Worm (Caenorhabditis elegans) whole organism, L3 larva: ENCODE data around the gene F18E9.7.

Source experiments
- R02D3.7 ChIP-seq: fragments of 150-350 bp; optimal IDR thresholded peaks from 2 replicates; lab custom pipeline; 2014; ENCODE audit warnings: missing biosample characterization, missing genetic modification characterization
- ZK546.5 ChIP-seq: sonication (generic microtip); optimal IDR thresholded peaks from 2 replicates; lab custom pipeline; 2017; ENCODE audit warnings: missing biosample characterization, missing genetic modification characterization
- aly-2 ChIP-seq: fragments of 150-350 bp; optimal IDR thresholded peaks from 2 replicates; lab custom pipeline; 2014; ENCODE audit warnings: missing biosample characterization, missing genetic modification characterization
- ama-1 ChIP-seq: fragments of 150-350 bp; optimal IDR thresholded peaks from 2 replicates; lab custom pipeline; 2018
- ceh-16 ChIP-seq: sonication (generic microtip); optimal IDR thresholded peaks from 2 replicates; lab custom pipeline; 2017; ENCODE audit warnings: missing biosample characterization, missing genetic modification characterization
- ceh-28 ChIP-seq: fragments of 150-350 bp; optimal IDR thresholded peaks from 2 replicates; lab custom pipeline; 2014; ENCODE audit warnings: missing biosample characterization, missing genetic modification reagents, missing genetic modification characterization
- ceh-82 ChIP-seq: fragments of 150-350 bp; optimal IDR thresholded peaks from 2 replicates; lab custom pipeline; 2014; ENCODE audit warnings: missing biosample characterization, missing genetic modification characterization
- ceh-9 ChIP-seq: sonication (generic microtip); optimal IDR thresholded peaks from 2 replicates; lab custom pipeline; 2018; ENCODE audit warnings: missing biosample characterization, missing genetic modification characterization
- daf-12 ChIP-seq: fragments of 150-350 bp; optimal IDR thresholded peaks from 2 replicates; lab custom pipeline; 2014; ENCODE audit warnings: missing biosample characterization, missing genetic modification reagents, missing genetic modification characterization
- egl-27 ChIP-seq: sonication (generic microtip); optimal IDR thresholded peaks from 4 replicates; lab custom pipeline; 2017; ENCODE audit warnings: missing biosample characterization, missing genetic modification reagents, missing genetic modification characterization
- egl-5 ChIP-seq: fragments of 150-350 bp; optimal IDR thresholded peaks from 2 replicates; lab custom pipeline; 2017; ENCODE audit warnings: missing biosample characterization, missing genetic modification reagents, missing genetic modification characterization, inconsistent platforms
- elt-1 ChIP-seq: fragments of 150-350 bp; optimal IDR thresholded peaks from 2 replicates; lab custom pipeline; 2014; ENCODE audit warnings: missing biosample characterization, missing genetic modification characterization
- elt-2 ChIP-seq: sonication (generic microtip); optimal IDR thresholded peaks from 2 replicates; lab custom pipeline; 2016; ENCODE audit warnings: missing genetic modification reagents, mild to moderate bottlenecking, missing genetic modification characterization, missing compliant biosample characterization
- elt-3 ChIP-seq, 3 experiments: fragments of 150-350 bp in 1 of 3; sonication (generic microtip) in 2 of 3; optimal IDR thresholded peaks; 2 replicates in 2 of 3; 4 replicates in 1 of 3; lab custom pipeline; 2014 to 2017; ENCODE audit warnings: missing biosample characterization in 3 of 3, missing genetic modification characterization in 3 of 3
- eor-1 ChIP-seq, 2 experiments: fragments of 150-350 bp; optimal IDR thresholded peaks; 2 replicates each; lab custom pipeline; 2014 to 2018; ENCODE audit warnings: missing biosample characterization in 2 of 2, missing genetic modification characterization in 2 of 2
- fkh-10 ChIP-seq: sonication (generic microtip); optimal IDR thresholded peaks from 2 replicates; lab custom pipeline; 2017; ENCODE audit warnings: missing biosample characterization, missing genetic modification reagents, missing genetic modification characterization
- fkh-2 ChIP-seq: fragments of 150-350 bp; optimal IDR thresholded peaks from 2 replicates; lab custom pipeline; 2014; ENCODE audit warnings: missing biosample characterization, missing genetic modification reagents, missing genetic modification characterization
- fos-1 ChIP-seq: fragments of 150-350 bp; optimal IDR thresholded peaks from 2 replicates; lab custom pipeline; 2014; ENCODE audit warnings: missing biosample characterization, missing genetic modification characterization
- hmg-11 ChIP-seq: sonication (generic microtip); optimal IDR thresholded peaks from 2 replicates; lab custom pipeline; 2016; ENCODE audit warnings: missing genetic modification characterization, missing compliant biosample characterization
- jun-1 ChIP-seq: fragments of 150-350 bp; optimal IDR thresholded peaks from 2 replicates; lab custom pipeline; 2014; ENCODE audit warnings: missing biosample characterization, missing genetic modification reagents, missing genetic modification characterization
- lin-15B ChIP-seq: fragments of 150-350 bp; optimal IDR thresholded peaks from 2 replicates; lab custom pipeline; 2014; ENCODE audit warnings: missing biosample characterization, missing genetic modification characterization
- lin-39 ChIP-seq: fragments of 150-350 bp; optimal IDR thresholded peaks from 2 replicates; lab custom pipeline; 2018; ENCODE audit warnings: missing biosample characterization, missing genetic modification reagents, missing genetic modification characterization
- lsy-12 ChIP-seq: sonication (generic microtip); optimal IDR thresholded peaks from 2 replicates; lab custom pipeline; 2016; ENCODE audit warnings: mild to moderate bottlenecking, missing genetic modification characterization, missing compliant biosample characterization
- mdl-1 ChIP-seq: fragments of 150-350 bp; optimal IDR thresholded peaks from 2 replicates; lab custom pipeline; 2014; ENCODE audit warnings: missing biosample characterization, missing genetic modification characterization
- mml-1 ChIP-seq: fragments of 150-350 bp; sonication (generic microtip); optimal IDR thresholded peaks from 3 replicates; lab custom pipeline; 2014; ENCODE audit warnings: missing biosample characterization, missing genetic modification characterization
- nfya-1 ChIP-seq: sonication (generic microtip); optimal IDR thresholded peaks from 2 replicates; lab custom pipeline; 2017; ENCODE audit warnings: missing genetic modification characterization, mild to moderate bottlenecking, missing compliant biosample characterization, antibody characterized with exemption, moderate library complexity; ENCODE audit not compliant: insufficient read depth
- nhr-11 ChIP-seq: fragments of 150-350 bp; optimal IDR thresholded peaks from 2 replicates; lab custom pipeline; 2014; ENCODE audit warnings: missing biosample characterization, missing genetic modification characterization
- nhr-12 ChIP-seq: fragments of 150-350 bp; optimal IDR thresholded peaks from 2 replicates; lab custom pipeline; 2014; ENCODE audit warnings: missing biosample characterization, missing genetic modification characterization
- nhr-23 ChIP-seq: fragments of 150-350 bp; optimal IDR thresholded peaks from 2 replicates; lab custom pipeline; 2014; ENCODE audit warnings: missing biosample characterization, missing genetic modification reagents, missing genetic modification characterization
- nhr-237 ChIP-seq: fragments of 150-350 bp; optimal IDR thresholded peaks from 2 replicates; lab custom pipeline; 2014; ENCODE audit warnings: missing biosample characterization, missing genetic modification characterization
- nhr-25 ChIP-seq: sonication (generic microtip); optimal IDR thresholded peaks from 2 replicates; lab custom pipeline; 2017; ENCODE audit warnings: missing biosample characterization, missing genetic modification characterization
- nhr-28 ChIP-seq: fragments of 150-350 bp; optimal IDR thresholded peaks from 2 replicates; lab custom pipeline; 2014; ENCODE audit warnings: missing biosample characterization, missing genetic modification characterization
- nhr-43 ChIP-seq: sonication (generic microtip); optimal IDR thresholded peaks from 2 replicates; lab custom pipeline; 2016; ENCODE audit warnings: mild to moderate bottlenecking, missing genetic modification characterization, missing compliant biosample characterization; ENCODE audit not compliant: poor library complexity, severe bottlenecking
- nhr-67 ChIP-seq: fragments of 150-350 bp; optimal IDR thresholded peaks from 2 replicates; lab custom pipeline; 2014; ENCODE audit warnings: missing biosample characterization, missing genetic modification characterization
- nhr-76 ChIP-seq: fragments of 150-350 bp; sonication (generic microtip); optimal IDR thresholded peaks from 5 replicates; lab custom pipeline; 2014; ENCODE audit warnings: missing biosample characterization, missing genetic modification characterization
- nhr-77 ChIP-seq: fragments of 150-350 bp; optimal IDR thresholded peaks from 2 replicates; lab custom pipeline; 2014; ENCODE audit warnings: missing biosample characterization, missing genetic modification characterization
- pha-4 ChIP-seq: fragments of 150-350 bp; optimal IDR thresholded peaks from 2 replicates; lab custom pipeline; 2014; ENCODE audit warnings: missing biosample characterization, missing genetic modification reagents, missing genetic modification characterization
- pqm-1 ChIP-seq: fragments of 150-350 bp; optimal IDR thresholded peaks from 2 replicates; lab custom pipeline; 2017; ENCODE audit warnings: missing biosample characterization, missing genetic modification characterization, inconsistent platforms
- sea-2 ChIP-seq: fragments of 150-350 bp; sonication (generic microtip); optimal IDR thresholded peaks from 4 replicates; lab custom pipeline; 2014; ENCODE audit warnings: missing biosample characterization, missing genetic modification reagents, missing genetic modification characterization
- skn-1 ChIP-seq: fragments of 150-350 bp; optimal IDR thresholded peaks from 2 replicates; lab custom pipeline; 2014; ENCODE audit warnings: missing biosample characterization, missing genetic modification characterization
- snpc-4 ChIP-seq: fragments of 150-350 bp; optimal IDR thresholded peaks from 2 replicates; lab custom pipeline; 2014; ENCODE audit warnings: missing biosample characterization, missing genetic modification characterization
- tbx-2 ChIP-seq: sonication (generic microtip); optimal IDR thresholded peaks from 2 replicates; lab custom pipeline; 2016; ENCODE audit warnings: mild to moderate bottlenecking, missing genetic modification characterization, missing compliant biosample characterization
- unc-39 ChIP-seq: sonication (generic microtip); optimal IDR thresholded peaks from 4 replicates; lab custom pipeline; 2017; ENCODE audit warnings: missing biosample characterization, missing genetic modification characterization
- unc-62 ChIP-seq: fragments of 150-350 bp; sonication (generic microtip); optimal IDR thresholded peaks from 4 replicates; lab custom pipeline; 2014; ENCODE audit warnings: missing biosample characterization, missing genetic modification reagents, missing genetic modification characterization
- zag-1 ChIP-seq: fragments of 150-350 bp; optimal IDR thresholded peaks from 2 replicates; lab custom pipeline; 2014; ENCODE audit warnings: missing biosample characterization, missing genetic modification characterization
- ztf-11 ChIP-seq: fragments of 150-350 bp; optimal IDR thresholded peaks from 2 replicates; lab custom pipeline; 2014; ENCODE audit warnings: missing biosample characterization, missing genetic modification characterization
- ztf-4 ChIP-seq: fragments of 150-350 bp; optimal IDR thresholded peaks from 2 replicates; lab custom pipeline; 2014; ENCODE audit warnings: missing biosample characterization, missing genetic modification characterization

F18E9.7 gene

DNA sequence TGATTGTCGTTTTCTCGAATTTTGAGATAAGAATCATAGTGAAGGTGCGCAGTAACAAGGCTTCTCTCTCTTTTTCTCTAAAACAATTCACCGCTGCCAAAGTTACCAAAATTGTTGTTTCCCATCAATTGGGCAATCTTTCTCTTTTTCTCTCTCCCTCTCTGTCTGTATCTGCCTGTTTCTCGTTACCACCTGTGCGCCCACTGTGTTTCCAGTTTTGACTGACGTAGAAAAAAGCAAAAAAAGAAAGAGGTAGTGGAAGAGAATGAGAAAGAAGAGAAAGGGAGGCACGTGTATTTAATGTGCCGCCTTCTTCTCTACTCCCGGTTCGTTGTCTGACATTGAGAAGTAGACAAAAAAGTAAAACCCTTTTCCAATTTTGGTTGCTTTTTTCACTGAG is 47.4 kb downstream of the F18E9.7 start (continued):
- TF ChIP-seq fos-1 (tag; lab: Kevin White, UChicago) (no peak), elt-3 (tag; optimal IDR thresholded peaks at IDR 0.05; lab: Kevin White, UChicago) (no peak), nfya-1 (peak; percentile 53), lsy-12 (tag; lab: Kevin White, UChicago) (no peak), nhr-28 (tag; lab: Kevin White, UChicago) (no peak), nhr-237 (no peak)

DNA sequence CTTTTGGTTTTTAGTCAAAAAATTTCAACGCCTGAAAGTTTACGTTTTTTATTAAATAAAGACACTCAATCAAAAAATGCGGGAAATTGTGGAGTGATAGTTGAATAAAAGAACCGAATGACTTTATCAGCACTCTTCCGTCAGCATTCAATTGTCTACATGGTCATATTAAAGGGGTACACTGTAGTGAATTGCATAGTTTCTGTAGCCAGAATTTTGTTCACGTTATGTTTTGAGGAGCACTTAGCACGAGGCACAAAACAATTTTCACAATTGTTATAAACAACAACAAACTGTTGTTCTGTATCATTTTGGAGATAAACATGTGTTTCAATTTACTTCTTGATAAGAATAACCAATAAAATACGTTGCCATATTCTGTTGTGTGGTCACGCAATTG is 48.5 kb downstream of the F18E9.7 start, which contains the start of gene D2021.4:
Gene D2021.4, minus strand, starts transcription at position 48 of the 400 bp plus-strand sequence.
- TF ChIP-seq jun-1 (tag; lab: Kevin White, UChicago), result no peak
- TF ChIP-seq ceh-9 (tag; lab: Kevin White, UChicago), result no peak
- TF ChIP-seq eor-1 (tag; optimal IDR thresholded peaks at IDR 0.05; lab: Kevin White, UChicago), result no peak
- peak; percentile 50 for TF ChIP-seq pqm-1 (tag; lab: Kevin White, UChicago)
- peak; percentile 32 for TF ChIP-seq pha-4 (tag; lab: Kevin White, UChicago)
- TF ChIP-seq elt-2 (tag; lab: Kevin White, UChicago), result peak; percentile 87
- TF ChIP-seq, all 47 proteins: peak for 3

DNA sequence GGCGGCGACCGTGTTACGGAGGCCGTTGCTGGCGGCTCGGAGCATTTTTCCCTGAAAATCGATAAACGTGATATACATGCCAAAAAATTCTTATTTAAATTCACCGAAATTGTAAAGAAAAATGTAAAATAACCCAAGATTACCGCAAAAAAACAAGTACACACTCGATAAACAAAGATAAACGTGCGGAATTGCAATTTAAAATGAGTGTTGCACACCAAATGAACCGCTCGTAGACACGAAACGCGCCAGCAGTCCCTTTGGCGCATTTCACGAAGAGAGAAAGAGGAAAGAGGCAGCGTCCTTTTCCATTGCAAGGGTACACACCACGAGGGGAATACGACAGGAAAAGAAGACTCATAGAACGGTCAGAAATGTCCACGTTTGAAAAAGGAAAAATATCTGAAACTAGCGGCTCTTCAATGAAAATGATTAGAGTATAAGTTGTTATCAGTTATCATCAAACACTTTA is 51.5 kb downstream of the F18E9.7 start, which contains the start of gene sdha-1:
Gene sdha-1, minus strand, starts transcription at position 51 of the 472 bp plus-strand sequence.
- TF ChIP-seq ZK546.5 (tag; lab: Kevin White, UChicago), result no peak
- TF ChIP-seq zag-1, result no peak
- no peak for TF ChIP-seq fkh-2
- TF ChIP-seq ceh-9 (tag; lab: Kevin White, UChicago), result no peak
- TF ChIP-seq tbx-2, result peak; percentile 61
- peak; percentile 91 for TF ChIP-seq elt-2 (tag; lab: Kevin White, UChicago)
- TF ChIP-seq aly-2 (tag; lab: Kevin White, UChicago), result no peak
- TF ChIP-seq pqm-1 (tag; lab: Kevin White, UChicago), result peak; percentile 67
- peak; percentile 35 for TF ChIP-seq ztf-4
- no peak for TF ChIP-seq nhr-77 (tag; lab: Kevin White, UChicago)
- peak; percentile 51 for TF ChIP-seq fos-1 (tag; lab: Kevin White, UChicago)
- TF ChIP-seq nhr-12 (tag; lab: Kevin White, UChicago), result no peak
- TF ChIP-seq elt-3 (tag; optimal IDR thresholded peaks at IDR 0.05; lab: Kevin White, UChicago), result no peak
- no peak for TF ChIP-seq nhr-67 (tag; lab: Kevin White, UChicago)
- TF ChIP-seq nhr-76, result no peak
- TF ChIP-seq nhr-28 (tag; lab: Kevin White, UChicago), result no peak
- TF ChIP-seq jun-1 (tag; lab: Kevin White, UChicago), result peak; percentile 81
- TF ChIP-seq lin-39 (tag; lab: Kevin White, UChicago), result peak; percentile 82
- TF ChIP-seq nhr-25 (tag; lab: Kevin White, UChicago), result peak; percentile 91
- peak; percentile 87 for TF ChIP-seq nhr-23 (tag; lab: Kevin White, UChicago)
- no peak for TF ChIP-seq ceh-82 (tag; lab: Kevin White, UChicago)
- TF ChIP-seq mml-1 (tag; lab: Kevin White, UChicago), result no peak
- peak; percentile 28 for TF ChIP-seq R02D3.7 (tag; lab: Kevin White, UChicago)
- peak; percentile 75 for TF ChIP-seq egl-27 (tag; lab: Kevin White, UChicago)
- no peak for TF ChIP-seq unc-39
- peak; percentile 67 for TF ChIP-seq lsy-12 (tag; lab: Kevin White, UChicago)
- no peak for TF ChIP-seq ceh-16 (tag; lab: Kevin White, UChicago)
- peak; percentile 48 for TF ChIP-seq skn-1 (tag; lab: Kevin White, UChicago)
- TF ChIP-seq unc-62 (GFP tag; lab: Kevin White, UChicago), result no peak
- no peak for TF ChIP-seq nhr-11 (tag; lab: Kevin White, UChicago)
- no peak for TF ChIP-seq sea-2 (GFP tag; lab: Kevin White, UChicago)
- TF ChIP-seq fkh-10 (GFP tag; lab: Kevin White, UChicago), result peak; percentile 4
- TF ChIP-seq egl-5 (tag; lab: Kevin White, UChicago), result peak; percentile 72
- peak; percentile 88 for TF ChIP-seq nfya-1
- no peak for TF ChIP-seq daf-12 (tag; lab: Kevin White, UChicago)
- TF ChIP-seq ama-1 (lab: Kevin White, UChicago), result peak; percentile 69
- no peak for TF ChIP-seq eor-1 (tag; optimal IDR thresholded peaks at IDR 0.05; lab: Kevin White, UChicago)
- TF ChIP-seq ceh-28 (tag; lab: Kevin White, UChicago), result peak; percentile 65
- TF ChIP-seq snpc-4 (tag; lab: Kevin White, UChicago), result peak; percentile 89
- TF ChIP-seq mdl-1 (tag; lab: Kevin White, UChicago), result peak; percentile 44
- TF ChIP-seq ztf-11 (tag; lab: Kevin White, UChicago), result no peak
- TF ChIP-seq pha-4 (tag; lab: Kevin White, UChicago), result peak; percentile 94
- TF ChIP-seq lin-15B (tag; lab: Kevin White, UChicago), result peak; percentile 79
- peak; percentile 75 for TF ChIP-seq hmg-11 (tag; lab: Kevin White, UChicago)
- peak; percentile 40 for TF ChIP-seq elt-1 (tag; lab: Kevin White, UChicago)
- peak; percentile 57 for TF ChIP-seq nhr-43 (tag; lab: Kevin White, UChicago)
- TF ChIP-seq nhr-237, result no peak
